Fruit fly (Drosophila melanogaster): ENCODE data around the gene CG18223.

Gene CG18223

DNA sequence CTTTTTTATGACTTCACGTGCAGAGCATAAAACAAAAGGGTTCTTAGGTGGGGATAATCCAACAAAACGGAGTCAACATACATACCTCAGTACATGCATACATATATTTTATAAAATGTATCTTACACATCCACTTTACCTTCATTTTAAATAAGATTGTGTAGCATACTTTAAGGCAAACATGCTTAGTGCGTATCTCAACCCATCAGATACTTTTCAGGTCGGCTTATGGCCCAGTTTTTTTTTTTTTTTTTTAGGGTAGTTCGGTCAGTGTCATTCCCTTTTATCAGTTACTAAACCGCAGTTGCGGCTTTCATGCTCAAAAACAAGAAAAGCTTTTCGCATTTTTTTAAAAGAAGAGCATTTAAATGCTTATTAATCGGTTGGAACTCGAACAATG, 28.1 kb downstream of the CG18223 start, which contains the start of gene NijB (continued):
- TF ChIP-seq CG33557 (GFP tag; optimal IDR thresholded peaks at IDR 0.05) (no peak), Dip3 (GFP tag; optimal IDR thresholded peaks at IDR 0.05) (no peak), CG18476 (GFP tag; optimal IDR thresholded peaks at IDR 0.05) (no peak), lola (GFP tag; optimal IDR thresholded peaks at IDR 0.05) (no peak), Usf (GFP tag; optimal IDR thresholded peaks at IDR 0.05) (no peak), inv (GFP tag; IDR thresholded peaks at IDR 0.05; ENCODE audit: partially characterized antibody) (no peak), her (GFP tag; optimal IDR thresholded peaks at IDR 0.05) (no peak), Bteb2 (GFP tag; optimal IDR thresholded peaks at IDR 0.05) (no peak), Abd-B (GFP tag; optimal IDR thresholded peaks at IDR 0.05) (no peak), CG11560 (tag; IDR thresholded peaks at IDR 0.05) (no peak), Hey (tag; optimal IDR thresholded peaks at IDR 0.05) (no peak), gsb (GFP tag; IDR thresholded peaks at IDR 0.05) (no peak), CG34422 (GFP tag; IDR thresholded peaks at IDR 0.05) (no peak), Oaz (GFP tag; IDR thresholded peaks at IDR 0.05) (no peak), sd (tag; optimal IDR thresholded peaks at IDR 0.05) (peak; percentile 30), klu (GFP tag; IDR thresholded peaks at IDR 0.05) (no peak), CG7271 (tag; optimal IDR thresholded peaks at IDR 0.05) (no peak), CG15601 (tag; optimal IDR thresholded peaks at IDR 0.05) (no peak), Aef1 (GFP tag; IDR thresholded peaks at IDR 0.05) (no peak), odd (GFP tag; optimal IDR thresholded peaks at IDR 0.05) (no peak), schlank (tag; optimal IDR thresholded peaks at IDR 0.05) (no peak), Hr3 (GFP tag; optimal IDR thresholded peaks at IDR 0.05) (peak; percentile 80), CHES-1-like (GFP tag; optimal IDR thresholded peaks at IDR 0.05) (no peak), CG13894 (tag; optimal IDR thresholded peaks at IDR 0.05) (no peak), sr (GFP tag; IDR thresholded peaks at IDR 0.05) (no peak), mirr (GFP tag; optimal IDR thresholded peaks at IDR 0.05) (no peak), crol (GFP tag; IDR thresholded peaks at IDR 0.05) (no peak), CG13123 (GFP tag; optimal IDR thresholded peaks at IDR 0.05) (no peak), E2f1 (GFP tag; IDR thresholded peaks at IDR 0.05) (no peak), CG11723 (GFP tag; optimal IDR thresholded peaks at IDR 0.05) (no peak), CG10431 (GFP tag; optimal IDR thresholded peaks at IDR 0.05) (no peak), Rfx (GFP tag; IDR thresholded peaks at IDR 0.05) (no peak), da (GFP tag; optimal IDR thresholded peaks at IDR 0.05) (no peak), chn (GFP tag; optimal IDR thresholded peaks at IDR 0.05) (no peak), trh (GFP tag; optimal IDR thresholded peaks at IDR 0.05) (no peak), nerfin-1 (tag; optimal IDR thresholded peaks at IDR 0.05) (no peak), yki (optimal IDR thresholded peaks at IDR 0.05) (no peak), CG1602 (GFP tag; optimal IDR thresholded peaks at IDR 0.05) (no peak), sqz (GFP tag; optimal IDR thresholded peaks at IDR 0.05) (peak; percentile 85), peb (GFP tag; IDR thresholded peaks at IDR 0.05) (no peak), CG14860 (GFP tag; IDR thresholded peaks at IDR 0.05; ENCODE audit: partially characterized antibody) (no peak), CG2712 (tag; optimal IDR thresholded peaks at IDR 0.05) (no peak), H15 (GFP tag; IDR thresholded peaks at IDR 0.05) (no peak), chinmo (GFP tag; IDR thresholded peaks at IDR 0.05; ENCODE audit: partially characterized antibody) (0 out of 4 replicates have a peak, but pooled peaks have one; percentile 30), CG4360 (GFP tag; IDR thresholded peaks at IDR 0.05) (no peak), pho (GFP tag; optimal IDR thresholded peaks at IDR 0.05) (no peak), CG9215 (GFP tag; IDR thresholded peaks at IDR 0.05) (no peak), CG4617 (GFP tag; optimal IDR thresholded peaks at IDR 0.05; ENCODE audit: borderline replicate concordance) (no peak), sima (GFP tag; optimal IDR thresholded peaks at IDR 0.05) (no peak), toy (GFP tag; IDR thresholded peaks at IDR 0.05) (no peak), shn (GFP tag; optimal IDR thresholded peaks at IDR 0.05) (no peak), Ets97D (GFP tag; optimal IDR thresholded peaks at IDR 0.05) (no peak), CG17568 (GFP tag; optimal IDR thresholded peaks at IDR 0.05) (no peak)
